Worm (Caenorhabditis elegans) whole organism, late embryonic: ENCODE results near the gene C47A4.5.

Source experiments
- K02D7.2 ChIP-seq: sonication (generic microtip); optimal IDR thresholded peaks from 2 replicates; lab custom pipeline; 2017; ENCODE audit warnings: mild to moderate bottlenecking, missing genetic modification characterization, missing compliant biosample characterization
- T23F11.4 ChIP-seq: fragments of 200-800 bp; sonication (Bioruptor generic); optimal IDR thresholded peaks from 2 replicates; lab custom pipeline; 2018; ENCODE audit warnings: mild to moderate bottlenecking, missing genetic modification characterization, missing compliant biosample characterization
- ceh-31 ChIP-seq: sonication (generic microtip); optimal IDR thresholded peaks from 2 replicates; lab custom pipeline; 2016; ENCODE audit warnings: missing genetic modification characterization, missing compliant biosample characterization
- ceh-9 ChIP-seq: sonication (generic microtip); optimal IDR thresholded peaks from 2 replicates; lab custom pipeline; 2016; ENCODE audit warnings: mild to moderate bottlenecking, missing genetic modification characterization, inconsistent platforms, missing compliant biosample characterization
- dve-1 ChIP-seq: sonication (generic microtip); optimal IDR thresholded peaks from 2 replicates; lab custom pipeline; 2017; ENCODE audit warnings: antibody characterized with exemption, mild to moderate bottlenecking, missing genetic modification characterization, missing compliant biosample characterization
- hlh-6 ChIP-seq: sonication (generic microtip); optimal IDR thresholded peaks from 2 replicates; lab custom pipeline; 2016; ENCODE audit warnings: missing genotype, missing genetic modification characterization, missing compliant biosample characterization
- nhr-11 ChIP-seq: fragments of 150-350 bp; optimal IDR thresholded peaks from 2 replicates; lab custom pipeline; 2014; ENCODE audit warnings: missing biosample characterization, missing genetic modification characterization
- nhr-232 ChIP-seq: sonication (generic microtip); optimal IDR thresholded peaks from 2 replicates; lab custom pipeline; 2016; ENCODE audit warnings: missing genetic modification characterization, missing compliant biosample characterization
- odd-2 ChIP-seq: sonication (generic microtip); optimal IDR thresholded peaks from 2 replicates; lab custom pipeline; 2017; ENCODE audit warnings: antibody characterized with exemption, mild to moderate bottlenecking, missing genetic modification characterization, missing compliant biosample characterization
- pag-3 ChIP-seq: sonication (generic microtip); optimal IDR thresholded peaks from 2 replicates; lab custom pipeline; 2016; ENCODE audit warnings: missing compliant biosample characterization, missing genetic modification characterization, borderline replicate concordance
- pqm-1 ChIP-seq: sonication (generic microtip); optimal IDR thresholded peaks from 2 replicates; lab custom pipeline; 2016; ENCODE audit warnings: missing genetic modification characterization, missing compliant biosample characterization
- rnt-1 ChIP-seq: sonication (generic microtip); optimal IDR thresholded peaks from 2 replicates; lab custom pipeline; 2016; ENCODE audit warnings: missing genetic modification characterization, missing compliant biosample characterization
- sdc-2 ChIP-seq: sonication (generic microtip); optimal IDR thresholded peaks from 2 replicates; lab custom pipeline; 2016; ENCODE audit warnings: missing genotype, missing genetic modification characterization, missing compliant biosample characterization

- TF ChIP-seq nhr-232 (tag; lab: Kevin White, UChicago) (no peak), nhr-11 (tag; lab: Kevin White, UChicago) (no peak), hlh-6 (no peak), rnt-1 (tag; lab: Kevin White, UChicago) (no peak), ceh-31 (no peak), dve-1 (no peak), pqm-1 (tag; lab: Kevin White, UChicago) (no peak), pag-3 (tag; lab: Kevin White, UChicago) (no peak), T23F11.4 (no peak), odd-2 (tag; lab: Kevin White, UChicago) (no peak), K02D7.2 (tag; lab: Kevin White, UChicago) (no peak), sdc-2 (tag; lab: Kevin White, UChicago) (no peak), ceh-9 (tag; lab: Kevin White, UChicago) (no peak)
These were observed 3.3 kb downstream of the C47A4.5 start for ce11 chrIV:13748798-13749197.
